Fruit fly (Drosophila melanogaster) whole organism, pupa: Measurements from ENCODE around the gene SLIRP1.

Experiments
- CG10348 ChIP-seq: fragments of 200-800 bp; sonication (Bioruptor generic); IDR thresholded peaks from 2 replicates; pipeline ENCODE4 v1.3.6; 2022; ENCODE audit warnings: missing biosample characterization, missing genetic modification characterization
- CG12605 ChIP-seq: fragments of 200-800 bp; sonication (Bioruptor generic); IDR thresholded peaks from 2 replicates; pipeline ENCODE4 v1.3.6; 2022; ENCODE audit warnings: missing biosample characterization, missing genetic modification characterization
- CG13204 ChIP-seq: fragments of 200-800 bp; sonication (Bioruptor generic); optimal IDR thresholded peaks from 2 replicates; lab custom pipeline; 2018; ENCODE audit warnings: missing biosample characterization, mild to moderate bottlenecking, missing genetic modification characterization, moderate library complexity
- CG14655 ChIP-seq: fragments of 200-800 bp; sonication (Bioruptor generic); optimal IDR thresholded peaks from 3 replicates; lab custom pipeline; 2017; ENCODE audit warnings: mild to moderate bottlenecking, missing biosample characterization, missing genetic modification reagents, missing genetic modification characterization
- CG15710 ChIP-seq: fragments of 200-800 bp; sonication (Bioruptor generic); optimal IDR thresholded peaks from 2 replicates; lab custom pipeline; 2018; ENCODE audit warnings: missing biosample characterization, mild to moderate bottlenecking, missing genetic modification characterization, moderate library complexity
- CG17806 ChIP-seq: fragments of 200-800 bp; sonication (Bioruptor generic); optimal IDR thresholded peaks from 2 replicates; lab custom pipeline; 2018; ENCODE audit warnings: missing biosample characterization, mild to moderate bottlenecking, missing genetic modification characterization, moderate library complexity
- CG32121 ChIP-seq: fragments of 200-800 bp; sonication (Bioruptor generic); IDR thresholded peaks from 2 replicates; pipeline ENCODE4 v1.3.6; 2022; ENCODE audit warnings: missing biosample characterization, missing genetic modification characterization
- CG34367 ChIP-seq: fragments of 200-800 bp; sonication (Bioruptor generic); optimal IDR thresholded peaks from 2 replicates; lab custom pipeline; 2018; ENCODE audit warnings: missing biosample characterization, mild to moderate bottlenecking, missing genetic modification characterization
- CG4496 ChIP-seq: fragments of 200-800 bp; sonication (Bioruptor generic); IDR thresholded peaks from 3 replicates; pipeline ENCODE4 v1.3.6; 2022; ENCODE audit warnings: missing biosample characterization, missing genetic modification characterization
- CG8159 ChIP-seq: fragments of 200-800 bp; sonication (Bioruptor generic); optimal IDR thresholded peaks from 3 replicates; lab custom pipeline; 2018; ENCODE audit warnings: missing biosample characterization, mild to moderate bottlenecking, missing genetic modification characterization, moderate library complexity
- CG8301 ChIP-seq: fragments of 200-800 bp; sonication (Bioruptor generic); optimal IDR thresholded peaks from 2 replicates; lab custom pipeline; 2018; ENCODE audit warnings: missing biosample characterization, mild to moderate bottlenecking, missing genetic modification characterization
- CG9948 ChIP-seq: fragments of 200-800 bp; sonication (Bioruptor generic); optimal IDR thresholded peaks from 2 replicates; lab custom pipeline; 2018; ENCODE audit warnings: missing biosample characterization, mild to moderate bottlenecking, missing genetic modification characterization, moderate library complexity
- D1 ChIP-seq: fragments of 200-800 bp; sonication (Bioruptor generic); optimal IDR thresholded peaks from 2 replicates; lab custom pipeline; 2018; ENCODE audit warnings: missing biosample characterization, mild to moderate bottlenecking, missing genetic modification characterization, moderate library complexity
- EcR ChIP-seq: fragments of 200-800 bp; sonication (Bioruptor generic); optimal IDR thresholded peaks from 3 replicates; lab custom pipeline; 2019; ENCODE audit warnings: missing biosample characterization, missing genetic modification characterization, mild to moderate bottlenecking, moderate library complexity, missing genetic modification reagents
- Ets98B ChIP-seq: fragments of 200-800 bp; sonication (Bioruptor generic); IDR thresholded peaks from 2 replicates; pipeline ENCODE4 v1.3.6; 2022; ENCODE audit warnings: missing biosample characterization, missing genetic modification characterization
- Pif1A ChIP-seq: fragments of 200-800 bp; sonication (Bioruptor generic); optimal IDR thresholded peaks from 3 replicates; lab custom pipeline; 2016; ENCODE audit warnings: missing biosample characterization, missing genetic modification characterization
- Snoo ChIP-seq: fragments of 200-800 bp; sonication (Bioruptor generic); optimal IDR thresholded peaks from 3 replicates; lab custom pipeline; 2017; ENCODE audit warnings: missing biosample characterization, mild to moderate bottlenecking, missing genetic modification characterization, inconsistent platforms
- fd96Ca ChIP-seq: fragments of 200-800 bp; sonication (Bioruptor generic); IDR thresholded peaks from 3 replicates; pipeline ENCODE4 v1.3.6; 2022; ENCODE audit warnings: missing biosample characterization, missing genetic modification characterization
- gl ChIP-seq: fragments of 200-800 bp; sonication (Bioruptor generic); optimal IDR thresholded peaks from 2 replicates; lab custom pipeline; 2018; ENCODE audit warnings: missing biosample characterization, mild to moderate bottlenecking, missing genetic modification characterization
- rn ChIP-seq: fragments of 200-800 bp; sonication (Bioruptor generic); IDR thresholded peaks from 2 replicates; pipeline ENCODE4 v1.3.6; 2022; ENCODE audit warnings: missing biosample characterization, missing genetic modification characterization

Gene SLIRP1

DNA sequence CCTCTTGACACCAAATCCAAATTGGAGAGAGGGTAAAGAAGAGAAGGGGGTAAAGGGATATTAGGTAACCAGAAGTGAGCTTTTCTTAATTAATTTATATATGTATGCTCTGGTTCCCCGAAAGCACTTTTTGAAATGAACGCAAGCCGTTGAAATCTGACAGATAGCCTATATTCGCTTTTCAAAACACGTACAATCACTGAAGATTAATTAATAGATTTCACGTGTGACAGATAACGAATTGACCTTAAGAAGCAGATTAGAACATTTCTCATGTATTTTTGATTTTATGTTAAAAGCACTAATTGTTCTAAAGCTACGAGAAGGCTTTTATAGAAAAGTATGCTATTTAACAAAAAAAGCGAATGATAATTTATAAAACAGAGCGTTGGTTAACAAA lies 18.0 kb upstream of the SLIRP1 start:
- no peak for TF ChIP-seq CG34367 (tag; lab: Kevin White, UChicago)
- TF ChIP-seq CG4496: no peak
- TF ChIP-seq CG13204 (GFP tag; lab: Kevin White, UChicago): no peak
- TF ChIP-seq Ets98B (GFP tag; lab: Robert Waterston, UW): no peak
- no peak for TF ChIP-seq CG32121 (GFP tag; lab: Robert Waterston, UW)
- TF ChIP-seq CG14655 (GFP tag; lab: Kevin White, UChicago): no peak
- no peak for TF ChIP-seq fd96Ca (GFP tag; lab: Robert Waterston, UW)
- TF ChIP-seq CG10348 (GFP tag; lab: Robert Waterston, UW): no peak
- no peak for TF ChIP-seq Pif1A (GFP tag; lab: Kevin White, UChicago)
- TF ChIP-seq CG17806 (tag; lab: Kevin White, UChicago): no peak
- TF ChIP-seq CG9948 (tag; lab: Kevin White, UChicago): no peak
- no peak for TF ChIP-seq CG15710 (tag; lab: Kevin White, UChicago)
- TF ChIP-seq EcR (GFP tag; lab: Kevin White, UChicago): no peak

DNA sequence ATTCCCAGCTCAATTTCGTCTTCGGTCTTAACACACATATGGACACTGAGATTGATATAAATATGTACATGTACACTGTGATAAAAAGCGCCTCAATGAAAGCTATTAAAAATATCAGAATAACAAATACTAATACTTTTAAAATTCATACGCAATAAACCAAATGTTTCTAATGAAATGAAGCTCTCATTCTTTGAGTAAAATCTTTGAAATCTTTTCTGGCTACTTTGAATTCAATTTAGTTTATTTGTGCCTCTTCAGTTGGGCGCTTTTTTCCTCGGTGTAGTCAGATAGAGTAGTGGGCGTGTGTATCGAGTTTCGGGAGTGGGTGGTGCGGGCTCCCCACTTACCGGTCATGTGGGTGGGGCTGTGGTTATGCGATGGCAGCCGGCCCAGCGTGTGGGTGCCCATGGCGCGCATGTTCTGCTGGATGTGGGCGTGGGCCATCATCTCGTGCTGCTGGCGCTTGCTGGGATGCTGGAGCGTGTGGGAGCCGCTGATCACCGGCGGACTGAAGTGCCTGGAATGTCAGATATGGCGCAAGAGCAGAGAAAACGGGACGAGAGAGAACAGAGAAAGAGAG lies 15.5 kb upstream of the SLIRP1 start:
- TF ChIP-seq CG14655 (GFP tag; lab: Kevin White, UChicago): no peak

DNA sequence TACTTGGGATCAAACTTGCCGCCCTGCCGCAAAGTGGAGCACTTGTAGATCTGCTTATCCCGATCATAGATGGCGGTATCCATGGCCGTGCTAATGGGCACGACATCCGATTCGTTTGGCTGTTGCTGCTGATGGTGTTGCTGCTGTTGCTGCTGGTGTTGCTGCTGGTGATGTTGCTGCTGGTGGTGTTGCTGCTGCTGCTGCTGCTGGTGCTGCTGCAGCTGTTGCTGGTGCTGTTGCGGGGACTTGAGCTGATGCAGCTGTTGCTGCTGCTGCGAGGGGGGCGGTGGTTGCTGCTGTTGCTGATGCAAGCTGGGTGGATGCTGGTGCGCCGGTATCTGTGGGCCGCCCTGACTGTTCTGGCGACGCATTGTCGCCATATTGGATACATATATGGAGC lies 14.0 kb upstream of the SLIRP1 start:
- TF ChIP-seq CG12605 (GFP tag; lab: Robert Waterston, UW) (no peak), CG8159 (tag; lab: Kevin White, UChicago) (no peak), CG17806 (tag; lab: Kevin White, UChicago) (no peak), CG32121 (GFP tag; lab: Robert Waterston, UW) (no peak), CG4496 (no peak), CG15710 (tag; lab: Kevin White, UChicago) (no peak), CG8301 (tag; lab: Kevin White, UChicago) (no peak), rn (GFP tag; lab: Robert Waterston, UW) (no peak), CG34367 (tag; lab: Kevin White, UChicago) (no peak), EcR (GFP tag; lab: Kevin White, UChicago) (no peak), CG10348 (GFP tag; lab: Robert Waterston, UW) (no peak), D1 (tag; lab: Kevin White, UChicago) (no peak), gl (tag; lab: Kevin White, UChicago) (no peak), fd96Ca (GFP tag; lab: Robert Waterston, UW) (no peak), Snoo (tag; lab: Kevin White, UChicago) (no peak), CG14655 (GFP tag; lab: Kevin White, UChicago) (no peak), Ets98B (GFP tag; lab: Robert Waterston, UW) (no peak), CG13204 (GFP tag; lab: Kevin White, UChicago) (no peak)

DNA sequence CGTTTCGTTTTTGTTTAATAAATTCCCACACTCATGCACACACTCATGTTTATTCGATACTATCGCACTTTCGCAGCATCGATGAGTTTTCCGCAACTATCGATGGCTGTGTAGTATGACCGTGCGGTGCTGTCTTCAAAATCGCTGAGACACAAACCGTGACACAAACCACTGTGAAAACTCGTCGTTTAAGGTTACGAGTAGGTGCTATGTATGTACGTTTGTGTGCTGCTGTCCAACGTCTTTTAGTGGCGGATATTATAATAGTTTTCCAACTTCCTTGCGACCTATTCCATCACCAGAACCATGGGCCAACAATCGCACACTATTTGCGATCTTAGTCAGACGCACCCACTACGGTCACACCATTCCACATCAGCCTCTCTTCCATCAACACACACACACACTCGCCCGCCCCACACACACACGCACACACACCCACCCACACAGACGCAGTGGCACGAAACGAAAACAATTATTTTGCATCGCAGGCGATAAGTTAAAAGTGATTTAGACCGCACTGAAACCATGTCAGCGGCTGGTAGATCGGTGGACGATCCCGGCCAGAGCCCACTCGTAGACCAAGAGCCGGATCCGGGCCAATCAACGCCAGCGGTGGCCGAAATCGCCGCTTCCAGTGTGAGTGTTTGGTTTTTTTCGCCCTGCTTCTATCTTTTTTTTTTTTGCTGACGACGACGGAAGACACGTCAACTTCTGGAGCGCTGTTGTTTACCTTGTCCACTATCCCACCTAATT lies 5.0 kb upstream of the SLIRP1 start, which contains the start of the genes Dd and CG1486:
Gene Dd, minus strand, starts transcription at position 77 of the 756 bp plus-strand sequence.
Gene CG1486, plus strand, starts transcription at position 114 of the 756 bp plus-strand sequence.
- TF ChIP-seq gl (tag; lab: Kevin White, UChicago) (no peak), CG34367 (tag; lab: Kevin White, UChicago) (peak; percentile 13)

DNA sequence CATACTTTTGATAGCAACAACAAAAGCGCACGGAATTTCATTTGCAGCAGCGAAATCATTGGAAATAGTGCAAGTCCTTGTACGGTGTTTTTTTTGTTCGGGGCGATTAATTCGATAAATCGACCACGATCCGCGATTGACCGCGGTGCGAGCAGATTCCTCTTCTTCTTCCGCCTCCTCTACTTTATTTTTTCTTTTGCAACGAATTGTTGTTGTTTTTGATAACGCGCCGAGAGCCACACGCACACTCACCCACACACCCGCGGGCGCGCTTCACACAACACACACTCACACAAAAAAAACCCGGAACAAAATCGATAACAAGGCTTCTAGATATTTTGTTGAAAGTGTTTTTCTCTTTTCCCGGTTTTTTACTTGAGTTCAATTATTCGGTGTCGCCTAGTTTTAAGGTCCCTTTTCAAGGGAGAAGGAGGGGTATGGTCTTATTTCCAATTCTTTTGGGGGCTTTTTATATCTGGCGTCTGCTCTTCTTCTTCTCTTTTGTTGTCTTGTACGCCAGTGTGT lies 4.1 kb upstream of the SLIRP1 start:
- TF ChIP-seq Pif1A (GFP tag; lab: Kevin White, UChicago): no peak
- no peak for TF ChIP-seq CG12605 (GFP tag; lab: Robert Waterston, UW)
- TF ChIP-seq CG4496: peak; percentile 61; the same call in 2 of the 3 replicates
- no peak for TF ChIP-seq CG9948 (tag; lab: Kevin White, UChicago)
- peak; percentile 33 for TF ChIP-seq gl (tag; lab: Kevin White, UChicago)
- TF ChIP-seq CG34367 (tag; lab: Kevin White, UChicago): no peak
- 0 out of 2 replicates have a peak, but pooled peaks have one; percentile 6 for TF ChIP-seq Ets98B (GFP tag; lab: Robert Waterston, UW)
- TF ChIP-seq CG10348 (GFP tag; lab: Robert Waterston, UW): no peak
- TF ChIP-seq CG32121 (GFP tag; lab: Robert Waterston, UW): 0 out of 2 replicates have a peak, but pooled peaks have one; percentile 18

DNA sequence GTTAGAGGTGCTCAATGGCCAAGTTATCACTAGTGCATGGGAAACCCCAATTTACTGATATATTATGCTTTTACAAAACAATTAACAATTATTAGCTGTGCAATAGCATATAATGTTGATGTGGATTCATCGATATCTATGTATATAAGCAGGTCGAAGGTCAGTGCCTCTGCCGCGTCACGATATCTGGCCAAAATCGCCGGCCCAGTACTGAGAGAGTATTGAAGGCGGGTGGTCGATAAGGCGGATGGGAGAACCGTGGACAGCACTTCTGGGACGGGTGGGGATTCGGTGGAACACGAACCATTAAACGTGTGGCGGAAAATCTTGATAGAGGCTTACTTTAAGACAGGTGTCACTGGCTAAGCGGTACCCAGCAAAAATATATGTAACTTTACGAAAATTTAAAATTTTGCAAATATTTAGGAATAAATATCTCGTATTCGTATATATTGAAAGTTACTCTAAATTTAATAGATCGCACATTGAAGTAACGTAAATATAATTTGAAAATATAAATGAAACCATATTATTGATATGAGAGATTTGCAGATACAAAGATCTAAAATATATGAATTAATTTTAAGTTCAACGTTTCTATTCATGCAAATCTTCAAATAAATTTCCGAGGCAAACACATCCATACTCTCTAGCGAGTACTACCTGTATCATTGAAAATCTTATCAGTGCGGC lies 3.3 kb upstream of the SLIRP1 start:
- peak; percentile 14 for TF ChIP-seq Pif1A (GFP tag; lab: Kevin White, UChicago)
- no peak for TF ChIP-seq CG9948 (tag; lab: Kevin White, UChicago)
- TF ChIP-seq CG17806 (tag; lab: Kevin White, UChicago): peak; percentile 18
- peak; percentile 62 for TF ChIP-seq CG8159 (tag; lab: Kevin White, UChicago)
- TF ChIP-seq CG8301 (tag; lab: Kevin White, UChicago): peak; percentile 29
- TF ChIP-seq Ets98B (GFP tag; lab: Robert Waterston, UW): no peak
- no peak for TF ChIP-seq CG4496
